Fruit fly (Drosophila melanogaster): ENCODE data around the gene CG14104.
A peak's percentile ranks its signal among the peaks of the same experiment; 100 is the strongest.

CG14104 gene

DNA sequence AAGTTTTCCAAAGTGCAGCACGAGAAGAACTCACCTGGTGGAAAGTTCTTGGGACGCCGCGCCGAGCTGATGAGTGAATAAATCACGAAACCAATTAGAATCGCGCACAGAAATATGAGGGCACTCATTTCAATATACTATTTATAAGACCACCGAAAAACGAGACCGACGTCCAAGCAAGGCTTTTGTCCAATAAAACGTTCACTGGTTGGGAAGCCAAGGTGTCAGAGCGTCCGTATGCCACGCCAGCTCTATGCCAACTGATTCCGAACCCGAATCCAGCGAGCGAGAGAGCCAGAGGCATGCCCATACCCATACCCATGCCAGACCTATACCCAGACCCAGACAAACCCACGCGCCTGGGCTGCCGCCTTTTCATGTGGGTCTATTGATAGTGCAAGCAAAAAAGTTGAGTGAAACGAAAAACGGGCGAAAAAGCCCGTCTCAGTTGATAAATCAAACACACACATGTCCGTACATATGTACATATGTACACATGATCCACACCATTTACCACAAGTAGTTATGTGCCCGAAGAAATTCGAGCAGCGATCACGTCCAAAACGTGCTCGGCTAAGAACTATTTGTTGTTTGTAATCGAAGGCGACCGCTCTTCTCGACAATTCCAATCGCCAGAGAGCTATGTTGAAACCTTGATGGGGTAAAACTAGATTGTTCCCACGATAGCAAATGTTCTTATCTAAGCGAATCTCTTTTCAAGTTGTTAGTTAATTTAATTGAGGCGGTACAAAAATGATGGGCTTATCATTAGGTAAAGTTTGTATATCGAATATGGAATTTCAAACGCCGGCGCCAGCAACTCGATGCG is 6.3 kb upstream of the CG14104 start, which contains the start of gene Cyp305a1:
TSS of gene Cyp305a1 (minus strand) at position 265 of the 829 bp plus-strand sequence.
- no peak for TF ChIP-seq Eip75B (GFP tag; optimal IDR thresholded peaks at IDR 0.05)
- peak; percentile 82 for TF ChIP-seq fkh (GFP tag; optimal IDR thresholded peaks at IDR 0.05)

DNA sequence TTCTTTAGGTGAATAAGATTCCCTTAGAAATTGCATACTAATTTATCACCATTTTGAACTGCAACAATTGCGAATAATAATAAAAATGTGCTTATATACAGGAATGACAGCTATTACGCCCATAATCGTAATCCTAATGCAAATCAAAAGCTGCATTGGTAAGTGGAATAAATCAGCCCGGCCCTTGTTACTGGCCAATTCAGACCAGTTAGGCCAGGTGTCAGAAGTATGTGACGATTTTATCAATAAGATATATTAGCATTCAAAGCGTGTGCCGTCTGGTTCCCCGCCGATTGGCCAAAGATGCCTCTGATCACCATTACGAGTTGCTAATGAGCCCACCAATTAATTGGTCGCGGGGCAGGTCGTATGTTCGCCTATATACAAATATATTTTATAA is 5.5 kb upstream of the CG14104 start:
- TF ChIP-seq lz (GFP tag; optimal IDR thresholded peaks at IDR 0.05), result no peak
- TF ChIP-seq CG16779 (tag; optimal IDR thresholded peaks at IDR 0.05), result no peak
- no peak for TF ChIP-seq CG11902 (GFP tag; optimal IDR thresholded peaks at IDR 0.05)
- no peak for TF ChIP-seq topi (GFP tag; optimal IDR thresholded peaks at IDR 0.05)
- no peak for TF ChIP-seq Met (GFP tag; optimal IDR thresholded peaks at IDR 0.05)
- TF ChIP-seq CG11762 (GFP tag; optimal IDR thresholded peaks at IDR 0.05; ENCODE audit: insufficient read depth), result no peak
- TF ChIP-seq CG6276 (GFP tag; optimal IDR thresholded peaks at IDR 0.05), result no peak
- TF ChIP-seq CG6808 (GFP tag; optimal IDR thresholded peaks at IDR 0.05), result no peak
- TF ChIP-seq Hr39 (GFP tag; optimal IDR thresholded peaks at IDR 0.05), result no peak
- no peak for TF ChIP-seq Eip75B (GFP tag; optimal IDR thresholded peaks at IDR 0.05)

DNA sequence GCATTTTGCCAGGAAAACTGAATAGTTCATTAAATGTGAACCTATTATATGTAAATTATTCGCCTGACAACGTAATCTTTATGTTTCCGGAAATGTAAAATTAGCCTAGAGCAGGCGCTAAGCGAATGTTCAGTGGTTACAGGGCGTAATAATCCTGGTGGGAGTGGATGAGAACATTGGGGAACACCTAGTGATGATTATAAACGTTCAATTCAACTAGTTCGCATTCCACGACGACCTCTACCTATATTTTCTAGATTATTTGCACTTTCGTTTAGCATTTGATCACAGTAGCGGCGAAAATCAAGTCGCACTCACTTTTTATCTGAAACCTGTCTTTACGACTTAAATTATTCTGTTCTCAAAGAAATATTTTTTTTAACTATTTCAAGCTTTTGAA is 522 bp upstream of the CG14104 start:
- TF ChIP-seq CG4318 (GFP tag; optimal IDR thresholded peaks at IDR 0.05) (no peak), OdsH (GFP tag; optimal IDR thresholded peaks at IDR 0.05) (no peak), CG16779 (tag; optimal IDR thresholded peaks at IDR 0.05) (no peak), Hr39 (GFP tag; optimal IDR thresholded peaks at IDR 0.05) (no peak), Lpt (GFP tag; optimal IDR thresholded peaks at IDR 0.05) (no peak), Blimp-1 (GFP tag; optimal IDR thresholded peaks at IDR 0.05) (no peak), CG8319 (GFP tag; optimal IDR thresholded peaks at IDR 0.05) (no peak), dsx (GFP tag; optimal IDR thresholded peaks at IDR 0.05; ENCODE audit: poor library complexity, severe bottlenecking) (no peak), CG3032 (tag; optimal IDR thresholded peaks at IDR 0.05) (no peak), salr (GFP tag; optimal IDR thresholded peaks at IDR 0.05) (no peak), Met (GFP tag; optimal IDR thresholded peaks at IDR 0.05) (no peak), CG8632 (GFP tag; optimal IDR thresholded peaks at IDR 0.05) (no peak), Hr38 (GFP tag; optimal IDR thresholded peaks at IDR 0.05) (no peak), Eip78C (GFP tag) (no peak), Sox15 (GFP tag; optimal IDR thresholded peaks at IDR 0.05) (no peak), ss (GFP tag; optimal IDR thresholded peaks at IDR 0.05) (no peak), Gug (GFP tag; IDR thresholded peaks at IDR 0.05) (no peak)

DNA sequence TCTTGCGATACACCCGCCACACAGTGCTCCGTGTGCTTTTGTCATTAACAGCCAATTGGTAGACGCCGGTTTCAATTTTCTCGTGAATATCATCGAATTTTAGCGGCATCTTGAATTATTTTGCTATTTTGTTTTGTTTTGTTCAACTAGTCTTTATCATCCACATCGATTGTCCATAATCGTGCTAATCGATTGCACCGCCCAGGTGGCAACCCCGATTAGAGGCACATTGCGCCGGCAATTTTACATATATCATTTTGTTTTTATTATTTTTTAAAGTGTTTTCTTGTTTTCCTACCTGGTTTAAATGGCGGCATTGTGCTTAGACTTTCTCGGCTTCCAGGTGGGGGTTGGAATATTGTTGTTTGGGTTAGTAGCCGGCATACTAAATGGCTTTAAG is 1.1 kb downstream of the CG14104 start, which contains the start of gene CG34116:
TSS of gene CG34116 (minus strand) at position 142 of the 400 bp plus-strand sequence.
- TF ChIP-seq esn (GFP tag; optimal IDR thresholded peaks at IDR 0.05), result no peak
- TF ChIP-seq Ets96B (tag; optimal IDR thresholded peaks at IDR 0.05), result no peak
- no peak for TF ChIP-seq salr (GFP tag; optimal IDR thresholded peaks at IDR 0.05)
- no peak for TF ChIP-seq cyc (GFP tag; optimal IDR thresholded peaks at IDR 0.05)
- no peak for TF ChIP-seq achi (GFP tag; optimal IDR thresholded peaks at IDR 0.05)
- TF ChIP-seq lz (GFP tag; optimal IDR thresholded peaks at IDR 0.05), result no peak
- no peak for TF ChIP-seq CG6163 (GFP tag; IDR thresholded peaks at IDR 0.05)
- TF ChIP-seq CG3032 (tag; optimal IDR thresholded peaks at IDR 0.05), result no peak
- TF ChIP-seq ss (GFP tag; optimal IDR thresholded peaks at IDR 0.05), result no peak
- TF ChIP-seq CG6792 (GFP tag; optimal IDR thresholded peaks at IDR 0.05), result no peak
- TF ChIP-seq Sox102F (GFP tag; optimal IDR thresholded peaks at IDR 0.05), result no peak
- no peak for TF ChIP-seq Hr4 (GFP tag; optimal IDR thresholded peaks at IDR 0.05)
- no peak for TF ChIP-seq acj6 (GFP tag; optimal IDR thresholded peaks at IDR 0.05)
